Fruit fly (Drosophila melanogaster): ENCODE measurements around the gene Snm1.
A peak's percentile ranks its signal among the peaks of the same experiment; 100 is the strongest.

Snm1 gene

DNA sequence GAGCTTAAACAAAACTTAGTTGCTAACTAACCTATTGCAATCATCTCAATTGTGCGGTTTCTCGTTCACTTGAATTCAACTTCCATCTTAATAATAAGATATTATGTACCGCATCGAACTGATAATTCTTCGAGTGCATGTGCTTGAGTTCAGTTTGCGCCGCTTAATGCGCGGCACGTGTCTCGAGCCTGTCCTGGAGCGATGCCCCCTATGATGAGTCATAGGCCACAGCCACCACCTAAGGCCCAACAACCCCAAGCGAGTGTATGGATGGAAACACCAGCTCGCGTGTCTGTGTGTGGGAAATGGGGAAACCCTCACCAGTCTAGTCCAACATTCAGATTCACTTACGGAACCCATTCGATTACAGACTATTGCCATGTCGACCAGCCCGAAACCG is 19.0 kb downstream of the Snm1 start:
- no peak for TF ChIP-seq pan (optimal IDR thresholded peaks at IDR 0.05)
- no peak for TF ChIP-seq CG8478 (optimal IDR thresholded peaks at IDR 0.05)
- TF ChIP-seq usp (GFP tag; optimal IDR thresholded peaks at IDR 0.05), result no peak
- no peak for TF ChIP-seq psq (optimal IDR thresholded peaks at IDR 0.05)
- no peak for TF ChIP-seq EcR (GFP tag; optimal IDR thresholded peaks at IDR 0.05)
- no peak for TF ChIP-seq Dll (optimal IDR thresholded peaks at IDR 0.05)

DNA sequence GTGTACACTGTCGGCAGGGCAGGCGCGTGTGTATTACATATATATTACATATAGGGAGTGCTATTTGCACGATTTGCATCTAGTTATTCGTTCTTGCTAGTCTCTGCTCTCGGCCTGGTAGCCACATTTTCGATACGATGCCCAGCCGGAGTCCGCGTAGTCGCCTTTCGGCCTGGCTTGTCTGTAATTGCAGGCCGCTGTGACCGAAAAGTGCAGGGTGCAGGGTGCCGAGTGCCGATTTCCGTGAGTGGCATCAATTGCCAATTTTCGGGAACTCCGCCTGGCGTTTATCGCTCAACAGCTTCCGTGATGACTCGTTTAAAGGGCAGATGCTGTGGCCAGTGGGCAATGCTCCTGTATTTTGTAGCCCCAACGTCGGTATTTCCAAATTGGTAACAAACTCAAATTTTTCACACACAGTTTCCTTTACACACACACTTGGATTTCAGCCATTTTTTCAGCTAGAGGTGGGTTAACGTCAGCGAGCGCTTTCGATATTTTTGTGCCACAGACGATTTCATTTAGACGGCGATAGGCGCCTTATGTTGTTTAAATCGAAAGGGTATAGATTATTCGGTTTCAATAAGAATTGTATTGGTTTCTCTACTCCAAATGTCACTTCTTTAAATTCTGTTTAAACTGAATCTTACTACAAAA is 33.1 kb downstream of the Snm1 start, which contains the start of gene CG2926:
Gene CG2926, minus strand, starts transcription at position 518 of the 657 bp plus-strand sequence.
- TF ChIP-seq EcR (GFP tag; optimal IDR thresholded peaks at IDR 0.05) (no peak), pan (optimal IDR thresholded peaks at IDR 0.05) (no peak), psq (optimal IDR thresholded peaks at IDR 0.05) (no peak), usp (GFP tag; optimal IDR thresholded peaks at IDR 0.05) (no peak), Dll (optimal IDR thresholded peaks at IDR 0.05) (no peak), CG8478 (optimal IDR thresholded peaks at IDR 0.05) (no peak)

DNA sequence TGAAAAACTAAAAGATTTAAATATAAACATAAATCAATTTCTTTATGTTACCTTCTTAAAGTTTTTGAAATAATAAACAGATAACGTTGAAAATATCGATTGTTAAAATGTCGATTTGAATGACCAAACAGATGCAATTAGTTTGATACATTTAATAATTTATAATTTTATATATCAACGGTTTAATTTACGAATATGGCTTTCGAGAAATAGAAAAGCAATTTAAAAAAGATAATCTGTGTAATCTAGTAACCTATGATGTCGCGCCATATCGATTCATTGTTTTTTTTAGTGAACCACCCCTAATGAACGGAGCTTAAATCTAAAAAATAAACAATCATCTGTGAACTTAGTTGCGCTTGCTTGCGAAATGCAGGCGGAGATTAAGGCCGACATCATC is 33.7 kb downstream of the Snm1 start, which contains the start of gene PolZ2:
Gene PolZ2, plus strand, starts transcription at position 301 of the 400 bp plus-strand sequence.
- TF ChIP-seq pan (optimal IDR thresholded peaks at IDR 0.05) (no peak), EcR (GFP tag; optimal IDR thresholded peaks at IDR 0.05) (no peak), usp (GFP tag; optimal IDR thresholded peaks at IDR 0.05) (no peak), Dll (optimal IDR thresholded peaks at IDR 0.05) (no peak), CG8478 (optimal IDR thresholded peaks at IDR 0.05) (no peak), psq (optimal IDR thresholded peaks at IDR 0.05) (no peak)

DNA sequence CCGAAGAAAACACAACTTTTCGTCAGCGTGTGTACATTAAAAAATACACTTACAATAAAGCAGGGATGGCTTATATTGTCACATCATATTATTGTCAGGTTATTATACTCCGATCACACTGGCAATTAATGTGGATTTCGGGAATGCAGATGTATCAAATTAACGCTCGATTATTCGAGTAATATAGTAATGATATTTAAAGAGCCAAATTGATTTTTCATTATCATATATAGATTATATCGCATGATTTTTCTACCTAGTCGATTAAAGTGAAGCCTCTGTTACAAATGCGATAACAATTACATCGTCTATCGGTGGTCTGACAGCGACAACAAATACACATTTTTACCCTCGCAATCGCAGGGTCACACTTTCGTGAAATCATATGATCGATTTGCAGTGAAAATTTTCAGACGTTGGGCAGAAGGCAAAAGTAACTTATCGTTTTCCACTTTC is 36.5 kb downstream of the Snm1 start, which contains the start of the genes noi and Vha26:
Gene noi, minus strand, starts transcription at position 62 of the 456 bp plus-strand sequence.
Gene Vha26, plus strand, starts transcription at position 366 of the 456 bp plus-strand sequence.
- no peak for TF ChIP-seq CG8478 (optimal IDR thresholded peaks at IDR 0.05)
- TF ChIP-seq Dll (optimal IDR thresholded peaks at IDR 0.05), result no peak
- no peak for TF ChIP-seq pan (optimal IDR thresholded peaks at IDR 0.05)
- no peak for TF ChIP-seq psq (optimal IDR thresholded peaks at IDR 0.05)
- TF ChIP-seq EcR (GFP tag; optimal IDR thresholded peaks at IDR 0.05), result no peak
- TF ChIP-seq usp (GFP tag; optimal IDR thresholded peaks at IDR 0.05), result no peak

DNA sequence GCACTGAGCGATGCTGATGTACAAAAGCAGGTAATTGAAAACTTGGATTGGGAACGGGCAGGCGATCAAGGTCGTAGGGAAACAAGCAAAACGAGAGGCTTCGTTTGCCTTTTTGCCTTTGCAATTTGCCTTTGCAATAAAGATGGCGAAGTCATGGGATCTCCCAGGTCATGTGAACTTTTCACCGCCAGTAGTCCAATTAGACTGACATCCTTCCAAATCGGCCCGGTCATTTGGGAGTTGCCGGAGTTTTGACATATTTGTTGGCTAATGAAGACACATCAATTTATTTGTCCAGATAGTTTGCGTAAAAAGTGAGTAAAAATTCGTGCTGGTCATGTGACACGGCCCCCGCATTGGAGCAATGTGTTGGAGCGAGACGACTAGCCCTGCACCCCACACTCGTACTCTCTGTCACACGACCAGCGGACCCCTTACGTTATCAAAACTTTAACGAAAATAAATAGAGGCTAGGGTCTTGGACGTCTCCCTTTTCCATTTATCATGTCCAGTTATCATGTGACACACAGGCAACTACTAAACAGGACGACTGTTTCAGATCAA is 37.2 kb downstream of the Snm1 start:
- TF ChIP-seq CG8478 (optimal IDR thresholded peaks at IDR 0.05) (peak; percentile 49), Dll (optimal IDR thresholded peaks at IDR 0.05) (no peak)

DNA sequence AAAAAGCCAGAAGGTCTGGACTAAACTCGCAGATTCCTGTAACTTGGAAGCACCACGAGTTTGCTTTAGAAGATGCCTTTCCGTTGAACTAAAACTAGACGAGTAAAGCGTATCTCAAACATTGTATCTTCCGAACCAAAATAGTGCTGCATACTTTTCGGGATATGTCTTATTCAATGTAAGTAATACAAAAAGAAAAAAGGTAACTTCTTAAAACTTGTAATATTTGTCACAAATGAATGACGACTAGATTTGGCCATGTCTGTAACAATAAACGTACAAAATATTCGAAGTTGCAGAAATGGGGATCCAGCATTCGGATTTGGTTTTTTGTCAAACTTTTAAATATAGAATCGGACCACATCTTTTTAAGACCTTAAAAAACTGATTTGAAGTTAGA is 40.0 kb downstream of the Snm1 start:
- TF ChIP-seq pan (optimal IDR thresholded peaks at IDR 0.05) (no peak), CG8478 (optimal IDR thresholded peaks at IDR 0.05) (no peak), Dll (optimal IDR thresholded peaks at IDR 0.05) (no peak), EcR (GFP tag; optimal IDR thresholded peaks at IDR 0.05) (no peak), psq (optimal IDR thresholded peaks at IDR 0.05) (no peak), usp (GFP tag; optimal IDR thresholded peaks at IDR 0.05) (no peak)

DNA sequence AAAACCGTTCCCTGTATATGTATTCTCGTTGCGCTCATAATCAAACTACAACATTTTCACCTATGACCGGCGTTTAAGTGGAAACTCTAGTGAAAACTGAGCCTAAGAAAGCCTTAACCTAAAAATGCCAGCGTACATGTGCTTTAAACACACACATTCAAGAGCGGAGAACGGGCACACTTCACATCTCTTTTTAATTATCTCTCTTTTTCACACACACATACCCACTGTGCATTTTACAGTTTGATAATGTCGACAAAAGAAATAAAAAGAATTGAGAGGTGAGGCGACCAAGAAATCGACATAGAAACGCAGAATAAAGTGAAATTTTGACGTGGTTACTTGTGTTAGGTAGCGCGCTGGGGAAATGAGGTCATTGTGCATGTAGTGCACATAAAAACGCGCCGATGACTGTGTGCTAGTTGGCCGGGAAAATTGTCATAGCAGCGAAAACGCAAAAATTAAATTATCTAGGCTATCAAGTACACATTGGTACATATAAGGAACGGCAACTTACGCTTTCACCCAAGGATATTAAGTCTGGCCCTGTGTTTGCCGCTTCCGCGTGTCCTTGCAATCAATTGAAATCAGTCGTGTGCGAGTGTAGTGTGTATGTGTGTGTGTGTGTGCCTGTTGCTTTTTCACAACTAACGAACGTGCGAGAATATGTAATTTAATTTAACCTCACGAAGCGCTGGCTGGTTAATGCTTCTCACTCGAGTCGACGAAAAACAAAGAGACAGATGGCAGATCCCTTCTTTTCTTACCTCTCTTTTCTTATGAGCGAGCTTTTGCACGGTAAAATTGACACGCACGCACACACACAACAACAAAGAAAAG is 44.9 kb downstream of the Snm1 start:
- TF ChIP-seq EcR (GFP tag; optimal IDR thresholded peaks at IDR 0.05) (peak in 1 of 2 experiments; percentile 15), usp (GFP tag; optimal IDR thresholded peaks at IDR 0.05) (no peak)

DNA sequence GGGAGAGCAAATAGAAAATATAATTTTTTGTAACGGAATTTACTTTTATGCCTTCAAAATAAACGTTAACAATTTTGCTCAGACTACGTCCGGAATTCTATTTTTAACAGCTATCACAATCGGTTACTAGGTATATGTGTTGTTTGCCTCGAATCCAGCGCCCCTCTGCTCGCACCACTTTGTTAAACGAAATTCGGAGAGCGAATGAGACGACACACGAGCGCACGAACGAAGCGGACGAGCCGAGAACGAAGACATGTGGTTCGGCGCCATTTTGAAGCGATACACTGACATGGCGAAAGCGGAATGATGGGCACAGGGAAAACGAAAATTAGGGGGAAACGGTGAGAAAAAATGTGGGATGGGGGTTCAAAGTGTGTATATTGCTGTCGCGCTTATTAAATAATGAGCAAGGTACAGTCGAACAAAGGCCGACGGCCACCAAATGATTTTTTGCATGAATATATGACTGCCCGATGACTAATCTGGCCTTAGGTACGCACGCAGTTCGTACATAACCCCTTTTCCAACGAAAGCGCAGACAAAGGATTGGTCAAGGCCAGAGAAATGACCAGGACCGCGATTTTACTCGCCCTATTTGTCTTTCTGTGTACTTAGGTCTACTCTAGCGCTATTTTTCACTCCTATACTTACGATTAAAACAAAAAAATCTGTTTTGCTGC is 45.6 kb downstream of the Snm1 start:
- no peak for TF ChIP-seq pan (optimal IDR thresholded peaks at IDR 0.05)
- no peak for TF ChIP-seq usp (GFP tag; optimal IDR thresholded peaks at IDR 0.05)
- TF ChIP-seq CG8478 (optimal IDR thresholded peaks at IDR 0.05), result no peak
- TF ChIP-seq EcR (GFP tag; optimal IDR thresholded peaks at IDR 0.05), result no peak
- no peak for TF ChIP-seq Dll (optimal IDR thresholded peaks at IDR 0.05)
- no peak for TF ChIP-seq psq (optimal IDR thresholded peaks at IDR 0.05)

DNA sequence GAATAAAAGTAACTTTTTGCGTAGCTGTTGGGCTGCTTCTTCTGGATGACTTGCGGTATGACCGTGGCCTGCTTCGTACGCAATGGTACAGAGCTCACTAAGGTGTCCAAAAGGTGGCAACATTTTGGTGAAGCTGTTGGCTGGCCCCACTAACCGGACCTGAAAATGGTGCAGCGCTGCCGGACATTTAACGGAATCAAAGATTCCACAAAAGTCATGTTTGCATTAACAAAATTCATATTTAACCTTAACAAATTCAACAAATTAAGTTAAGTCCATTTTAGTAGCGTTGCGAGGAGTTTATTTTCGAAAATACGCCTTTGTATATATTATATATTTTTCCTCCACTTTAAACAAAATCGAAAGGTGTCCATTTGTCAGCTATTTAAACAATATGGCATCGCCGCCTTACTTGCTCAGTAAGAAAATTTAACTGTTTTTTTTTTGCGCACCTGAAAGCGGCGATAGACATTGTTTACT is 46.2 kb downstream of the Snm1 start, which contains the start of the genes kra and SecS:
Gene kra, minus strand, starts transcription at position 93 of the 480 bp plus-strand sequence.
Gene SecS, plus strand, starts transcription at position 390 of the 480 bp plus-strand sequence.
- TF ChIP-seq psq (optimal IDR thresholded peaks at IDR 0.05), result no peak
- TF ChIP-seq Dll (optimal IDR thresholded peaks at IDR 0.05), result no peak
- no peak for TF ChIP-seq pan (optimal IDR thresholded peaks at IDR 0.05)
- no peak for TF ChIP-seq CG8478 (optimal IDR thresholded peaks at IDR 0.05)
- TF ChIP-seq EcR (GFP tag; optimal IDR thresholded peaks at IDR 0.05), result no peak
- TF ChIP-seq usp (GFP tag; optimal IDR thresholded peaks at IDR 0.05), result no peak

DNA sequence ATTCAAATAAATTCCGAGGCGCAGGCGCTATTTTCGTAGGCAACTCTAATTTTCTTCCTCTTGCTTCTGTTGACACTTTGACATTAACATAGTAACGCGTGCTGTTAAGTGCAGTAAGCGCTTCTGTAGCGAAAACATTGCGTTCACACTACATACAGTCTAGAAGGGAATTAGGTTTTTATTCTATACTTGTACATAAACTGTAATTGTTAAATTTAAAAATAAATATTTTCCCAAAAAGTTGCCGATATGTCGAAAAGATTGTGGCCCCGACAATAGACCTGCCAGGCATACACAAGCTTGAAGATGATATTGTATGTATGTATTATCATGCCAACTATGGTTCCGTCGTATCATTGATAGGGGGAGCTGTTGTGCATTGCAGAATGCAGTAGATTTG is 51.6 kb downstream of the Snm1 start, which contains the start of gene asl:
Gene asl, minus strand, starts transcription at position 67 of the 400 bp plus-strand sequence.
- TF ChIP-seq Dll (optimal IDR thresholded peaks at IDR 0.05), result no peak
- no peak for TF ChIP-seq EcR (GFP tag; optimal IDR thresholded peaks at IDR 0.05)
- no peak for TF ChIP-seq usp (GFP tag; optimal IDR thresholded peaks at IDR 0.05)
- TF ChIP-seq pan (optimal IDR thresholded peaks at IDR 0.05), result no peak
- TF ChIP-seq psq (optimal IDR thresholded peaks at IDR 0.05), result no peak
- no peak for TF ChIP-seq CG8478 (optimal IDR thresholded peaks at IDR 0.05)
